Worm (Caenorhabditis elegans) whole organism, late embryonic: Measurements from ENCODE around the gene lin-5.

Source experiments
- T23F11.4 ChIP-seq: fragments of 200-800 bp; sonication (Bioruptor generic); optimal IDR thresholded peaks from 2 replicates; lab custom pipeline; 2018; ENCODE audit warnings: mild to moderate bottlenecking, missing genetic modification characterization, missing compliant biosample characterization
- ama-1 ChIP-seq: fragments of 150-350 bp; optimal IDR thresholded peaks from 2 replicates; lab custom pipeline; 2014
- ceh-14 ChIP-seq: sonication (generic microtip); optimal IDR thresholded peaks from 2 replicates; lab custom pipeline; 2016; ENCODE audit warnings: missing genotype, missing genetic modification characterization, missing compliant biosample characterization
- ceh-34 ChIP-seq: sonication (generic microtip); optimal IDR thresholded peaks from 2 replicates; lab custom pipeline; 2016; ENCODE audit warnings: mild to moderate bottlenecking, missing genetic modification characterization, missing compliant biosample characterization
- ceh-9 ChIP-seq: sonication (generic microtip); optimal IDR thresholded peaks from 2 replicates; lab custom pipeline; 2016; ENCODE audit warnings: mild to moderate bottlenecking, missing genetic modification characterization, inconsistent platforms, missing compliant biosample characterization
- elt-4 ChIP-seq: sonication (generic microtip); optimal IDR thresholded peaks from 2 replicates; lab custom pipeline; 2016; ENCODE audit warnings: missing genetic modification characterization, missing compliant biosample characterization
- eyg-1 ChIP-seq: sonication (generic microtip); optimal IDR thresholded peaks from 2 replicates; lab custom pipeline; 2016; ENCODE audit warnings: missing genotype, missing genetic modification characterization, missing compliant biosample characterization
- fkh-10 ChIP-seq: fragments of 150-350 bp; optimal IDR thresholded peaks from 2 replicates; lab custom pipeline; 2014; ENCODE audit warnings: missing biosample characterization, missing genetic modification reagents, missing genetic modification characterization
- hlh-13 ChIP-seq: fragments of 200-800 bp; sonication (Bioruptor generic); optimal IDR thresholded peaks from 2 replicates; lab custom pipeline; 2018; ENCODE audit warnings: mild to moderate bottlenecking, missing genetic modification characterization, missing compliant biosample characterization
- hlh-30 ChIP-seq: sonication (generic microtip); optimal IDR thresholded peaks from 2 replicates; lab custom pipeline; 2017; ENCODE audit warnings: antibody characterized with exemption, missing genetic modification characterization, missing compliant biosample characterization; ENCODE audit not compliant: insufficient read depth
- nfya-1 ChIP-seq: sonication (generic microtip); optimal IDR thresholded peaks from 2 replicates; lab custom pipeline; 2017; ENCODE audit warnings: missing genetic modification characterization, mild to moderate bottlenecking, missing compliant biosample characterization, antibody characterized with exemption, moderate library complexity
- odd-2 ChIP-seq: sonication (generic microtip); optimal IDR thresholded peaks from 2 replicates; lab custom pipeline; 2017; ENCODE audit warnings: antibody characterized with exemption, mild to moderate bottlenecking, missing genetic modification characterization, missing compliant biosample characterization
- pqm-1 ChIP-seq: sonication (generic microtip); optimal IDR thresholded peaks from 2 replicates; lab custom pipeline; 2016; ENCODE audit warnings: missing genetic modification characterization, missing compliant biosample characterization
- pros-1 ChIP-seq: fragments of 150-350 bp; optimal IDR thresholded peaks from 2 replicates; lab custom pipeline; 2014; ENCODE audit warnings: missing biosample characterization, missing genetic modification reagents, missing genetic modification characterization

- TF ChIP-seq pqm-1 (tag; lab: Kevin White, UChicago) (no peak), ceh-14 (no peak), hlh-30 (tag; lab: Kevin White, UChicago) (peak; percentile 74), pros-1 (tag; lab: Kevin White, UChicago) (no peak), ceh-34 (tag; lab: Kevin White, UChicago) (peak; percentile 95), fkh-10 (GFP tag; lab: Kevin White, UChicago) (no peak), elt-4 (tag; lab: Kevin White, UChicago) (no peak), odd-2 (no peak), hlh-13 (no peak), eyg-1 (tag; lab: Kevin White, UChicago) (no peak), T23F11.4 (GFP tag; lab: Kevin White, UChicago) (no peak), nfya-1 (no peak), ama-1 (lab: Kevin White, UChicago) (peak; percentile 61), ceh-9 (tag; lab: Kevin White, UChicago) (no peak)
Observed at ce11 chrII:7810869-7811543, 49.4 kb upstream of the lin-5 start, which contains the start of gene cki-1.
